Worm (Caenorhabditis elegans) whole organism, mixed stage, embryonic: ENCODE results near the gene F38H4.5.

ENCODE experiments used
- M03D4.4 ChIP-seq: sonication (generic microtip); optimal IDR thresholded peaks from 2 replicates; lab custom pipeline; 2017; ENCODE audit warnings: mild to moderate bottlenecking, missing genetic modification characterization, missing compliant biosample characterization
- bed-3 ChIP-seq: fragments of 200-800 bp; sonication (Bioruptor generic); optimal IDR thresholded peaks from 3 replicates; lab custom pipeline; 2018; ENCODE audit warnings: mild to moderate bottlenecking, missing genetic modification characterization, moderate library complexity, missing compliant biosample characterization
- blmp-1 ChIP-seq: fragments of 150-350 bp; optimal IDR thresholded peaks from 2 replicates; lab custom pipeline; 2014; ENCODE audit warnings: missing biosample characterization, missing genetic modification characterization
- ceh-39 ChIP-seq: fragments of 150-350 bp; optimal IDR thresholded peaks from 2 replicates; lab custom pipeline; 2014; ENCODE audit warnings: missing biosample characterization, missing genetic modification characterization
- ceh-43 ChIP-seq: fragments of 200-800 bp; sonication (Bioruptor generic); optimal IDR thresholded peaks from 2 replicates; lab custom pipeline; 2018; ENCODE audit warnings: mild to moderate bottlenecking, missing genetic modification characterization, moderate library complexity, missing compliant biosample characterization
- ceh-83 ChIP-seq: fragments of 200-800 bp; sonication (Bioruptor generic); optimal IDR thresholded peaks from 2 replicates; lab custom pipeline; 2018; ENCODE audit warnings: mild to moderate bottlenecking, missing genetic modification characterization, missing compliant biosample characterization
- ces-1 ChIP-seq: fragments of 150-350 bp; optimal IDR thresholded peaks from 2 replicates; lab custom pipeline; 2014; ENCODE audit warnings: missing biosample characterization, missing genetic modification reagents, missing genetic modification characterization
- cnd-1 ChIP-seq: fragments of 200-800 bp; sonication (Bioruptor generic); optimal IDR thresholded peaks from 2 replicates; lab custom pipeline; 2018; ENCODE audit warnings: mild to moderate bottlenecking, missing genetic modification characterization, missing compliant biosample characterization
- drap-1 ChIP-seq: fragments of 200-800 bp; sonication (Bioruptor generic); optimal IDR thresholded peaks from 3 replicates; lab custom pipeline; 2018; ENCODE audit warnings: mild to moderate bottlenecking, missing genetic modification characterization, missing compliant biosample characterization
- elt-1 ChIP-seq: sonication (generic microtip); optimal IDR thresholded peaks from 2 replicates; lab custom pipeline; 2017; ENCODE audit warnings: missing genetic modification characterization, mild to moderate bottlenecking, missing compliant biosample characterization, antibody characterized with exemption, moderate library complexity, borderline replicate concordance; ENCODE audit not compliant: insufficient read depth
- elt-3 ChIP-seq: fragments of 150-350 bp; optimal IDR thresholded peaks from 2 replicates; lab custom pipeline; 2014; ENCODE audit warnings: missing biosample characterization, missing genetic modification characterization
- flh-1 ChIP-seq: fragments of 200-800 bp; sonication (Bioruptor generic); optimal IDR thresholded peaks from 2 replicates; lab custom pipeline; 2018; ENCODE audit warnings: mild to moderate bottlenecking, missing genetic modification characterization, moderate library complexity, missing compliant biosample characterization
- ham-2 ChIP-seq: fragments of 200-800 bp; sonication (Bioruptor generic); optimal IDR thresholded peaks from 2 replicates; lab custom pipeline; 2018; ENCODE audit warnings: mild to moderate bottlenecking, missing genetic modification characterization, missing compliant biosample characterization
- hlh-1 ChIP-seq: fragments of 150-350 bp; optimal IDR thresholded peaks from 2 replicates; lab custom pipeline; 2014; ENCODE audit warnings: missing biosample characterization, missing genetic modification reagents, missing genetic modification characterization
- lin-13 ChIP-seq: fragments of 150-350 bp; optimal IDR thresholded peaks from 2 replicates; lab custom pipeline; 2014; ENCODE audit warnings: missing biosample characterization, missing genetic modification characterization
- lin-32 ChIP-seq: fragments of 200-800 bp; sonication (Bioruptor generic); optimal IDR thresholded peaks from 2 replicates; lab custom pipeline; 2018; ENCODE audit warnings: mild to moderate bottlenecking, missing genetic modification characterization, missing compliant biosample characterization
- lsy-2 ChIP-seq: fragments of 150-350 bp; optimal IDR thresholded peaks from 2 replicates; lab custom pipeline; 2014; ENCODE audit warnings: missing biosample characterization, missing genetic modification characterization
- mab-5 ChIP-seq: fragments of 150-350 bp; optimal IDR thresholded peaks from 2 replicates; lab custom pipeline; 2014; ENCODE audit warnings: missing biosample characterization, missing genetic modification characterization
- mls-2 ChIP-seq: sonication (generic microtip); optimal IDR thresholded peaks from 2 replicates; lab custom pipeline; 2016; ENCODE audit warnings: mild to moderate bottlenecking, missing genetic modification characterization, moderate library complexity, missing compliant biosample characterization
- nhr-2 ChIP-seq: fragments of 150-350 bp; optimal IDR thresholded peaks from 2 replicates; lab custom pipeline; 2014; ENCODE audit warnings: missing biosample characterization, missing genetic modification characterization
- nhr-28 ChIP-seq: fragments of 150-350 bp; optimal IDR thresholded peaks from 2 replicates; lab custom pipeline; 2014; ENCODE audit warnings: missing biosample characterization, missing genetic modification characterization
- pha-4 ChIP-seq: fragments of 150-350 bp; optimal IDR thresholded peaks from 2 replicates; lab custom pipeline; 2018; ENCODE audit warnings: missing biosample characterization, missing genetic modification reagents, missing genetic modification characterization
- sem-2 ChIP-seq: fragments of 200-800 bp; sonication (Bioruptor generic); optimal IDR thresholded peaks from 2 replicates; lab custom pipeline; 2018; ENCODE audit warnings: mild to moderate bottlenecking, missing genetic modification characterization, missing compliant biosample characterization
- snpc-4 ChIP-seq: fragments of 150-350 bp; optimal IDR thresholded peaks from 2 replicates; lab custom pipeline; 2014; ENCODE audit warnings: missing biosample characterization, missing genetic modification characterization
- sptf-1 ChIP-seq: sonication (generic microtip); optimal IDR thresholded peaks from 2 replicates; lab custom pipeline; 2017; ENCODE audit warnings: mild to moderate bottlenecking, missing genetic modification characterization, moderate library complexity, missing compliant biosample characterization
- unc-120 ChIP-seq: sonication (generic microtip); optimal IDR thresholded peaks from 2 replicates; lab custom pipeline; 2017; ENCODE audit warnings: missing genetic modification characterization, missing compliant biosample characterization; ENCODE audit not compliant: poor library complexity, severe bottlenecking
- unc-62 ChIP-seq: fragments of 150-350 bp; optimal IDR thresholded peaks from 2 replicates; lab custom pipeline; 2014; ENCODE audit warnings: missing biosample characterization, missing genetic modification reagents, missing genetic modification characterization
- zip-8 ChIP-seq: fragments of 150-350 bp; optimal IDR thresholded peaks from 2 replicates; lab custom pipeline; 2014; ENCODE audit warnings: missing biosample characterization, missing genetic modification characterization

Gene F38H4.5

DNA sequence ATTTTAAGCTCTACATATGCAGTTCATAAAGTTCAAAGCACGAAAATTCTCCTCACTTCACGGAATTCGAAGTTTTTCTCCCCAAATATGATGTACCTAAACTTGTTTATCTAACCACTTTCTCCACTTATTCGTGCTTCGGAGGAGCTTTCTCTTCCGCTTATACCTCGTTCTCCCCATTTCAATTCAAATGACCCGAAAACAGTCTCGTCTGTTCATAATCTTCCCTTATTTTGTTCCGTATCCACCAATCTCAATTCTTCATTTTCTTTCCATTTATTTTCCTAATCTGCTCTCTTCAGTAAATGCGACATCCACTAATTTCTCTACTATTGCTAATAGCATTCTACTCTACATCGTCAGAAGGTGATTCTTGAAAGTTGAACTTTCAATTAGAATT, 33.3 kb downstream of the F38H4.5 start, which contains the start of gene let-653:
let-653 (plus strand) TSS at position 301 of the 400 bp plus-strand sequence.
- TF ChIP-seq nhr-28 (tag; lab: Kevin White, UChicago): no peak
- TF ChIP-seq zip-8: no peak
- TF ChIP-seq ceh-39 (tag; lab: Kevin White, UChicago): no peak
- no peak for TF ChIP-seq lin-32
- TF ChIP-seq pha-4: no peak
- peak; percentile 27 for TF ChIP-seq blmp-1

- TF ChIP-seq M03D4.4 (tag; lab: Kevin White, UChicago) (no peak), lin-13 (tag; lab: Kevin White, UChicago) (no peak), ceh-39 (tag; lab: Kevin White, UChicago) (no peak), cnd-1 (tag; lab: Kevin White, UChicago) (no peak), ham-2 (GFP tag; lab: Kevin White, UChicago) (no peak), sem-2 (no peak), ceh-83 (GFP tag; lab: Kevin White, UChicago) (no peak), nhr-2 (tag; lab: Kevin White, UChicago) (no peak), blmp-1 (no peak), drap-1 (GFP tag; lab: Kevin White, UChicago) (no peak), ces-1 (GFP tag; lab: Kevin White, UChicago) (no peak), zip-8 (no peak), unc-120 (tag; lab: Kevin White, UChicago) (no peak)
Observed at ce11 chrIV:11892545-11892944, 40.6 kb downstream of the F38H4.5 start.

DNA sequence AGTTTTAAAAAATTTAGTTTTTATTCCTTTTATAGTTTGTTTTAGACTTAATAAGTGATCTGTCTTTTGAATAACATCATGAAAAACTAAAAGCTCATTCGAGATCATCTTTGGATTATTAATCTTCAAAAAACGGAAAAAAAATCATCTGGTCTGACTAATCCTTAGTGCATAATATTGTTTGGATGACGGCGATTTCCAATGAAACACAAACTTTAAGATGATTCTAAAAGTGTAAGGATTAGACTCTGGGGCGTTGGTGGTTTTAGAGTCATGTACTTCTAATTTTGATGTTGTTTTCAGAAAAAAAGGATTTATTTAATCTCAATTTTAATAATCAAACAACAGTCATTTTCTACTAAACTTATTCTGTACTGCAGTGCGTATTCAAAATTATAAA, 41.4 kb downstream of the F38H4.5 start:
- no peak for TF ChIP-seq lin-32
- no peak for TF ChIP-seq elt-3 (tag; lab: Kevin White, UChicago)
- TF ChIP-seq nhr-28 (tag; lab: Kevin White, UChicago): no peak
- no peak for TF ChIP-seq cnd-1 (tag; lab: Kevin White, UChicago)
- no peak for TF ChIP-seq mab-5 (tag; lab: Kevin White, UChicago)
- no peak for TF ChIP-seq elt-1 (tag; lab: Kevin White, UChicago)
- no peak for TF ChIP-seq flh-1 (GFP tag; lab: Kevin White, UChicago)
- TF ChIP-seq snpc-4 (tag; lab: Kevin White, UChicago): no peak
- no peak for TF ChIP-seq pha-4
- TF ChIP-seq nhr-2 (tag; lab: Kevin White, UChicago): no peak
- TF ChIP-seq ceh-43 (GFP tag; lab: Kevin White, UChicago): no peak
- no peak for TF ChIP-seq bed-3 (GFP tag; lab: Kevin White, UChicago)
- TF ChIP-seq mls-2: no peak
- TF ChIP-seq ces-1 (GFP tag; lab: Kevin White, UChicago): no peak
- no peak for TF ChIP-seq blmp-1
- no peak for TF ChIP-seq unc-120 (tag; lab: Kevin White, UChicago)
- no peak for TF ChIP-seq lsy-2 (tag; lab: Kevin White, UChicago)

ce11 chrIV:11897710-11898109, 45.7 kb downstream of the F38H4.5 start:
- TF ChIP-seq ceh-83 (GFP tag; lab: Kevin White, UChicago): no peak
- TF ChIP-seq zip-8: no peak
- no peak for TF ChIP-seq hlh-1 (tag; lab: Kevin White, UChicago)
- TF ChIP-seq sptf-1 (tag; lab: Kevin White, UChicago): no peak
- TF ChIP-seq flh-1 (GFP tag; lab: Kevin White, UChicago): no peak
- TF ChIP-seq lin-13 (tag; lab: Kevin White, UChicago): no peak
- no peak for TF ChIP-seq cnd-1 (tag; lab: Kevin White, UChicago)

DNA sequence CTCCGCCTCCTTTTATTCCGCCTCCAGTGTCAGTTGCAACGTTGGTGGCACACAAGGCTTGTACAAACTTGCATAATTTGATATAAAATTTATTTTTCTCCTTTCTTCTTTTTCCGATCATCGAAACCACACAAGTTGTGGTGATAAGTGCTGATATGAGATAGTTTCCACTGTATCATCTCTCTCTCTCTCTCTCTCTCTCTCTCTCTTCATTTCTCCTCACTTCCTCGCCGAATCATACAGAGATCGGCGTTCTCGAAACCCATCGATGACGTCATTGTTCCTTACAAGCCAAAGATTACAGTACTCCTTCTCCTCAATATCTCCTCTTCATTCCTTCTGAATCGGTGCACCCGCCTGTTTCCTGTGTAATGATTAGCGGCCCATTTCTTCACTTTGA, 47.4 kb downstream of the F38H4.5 start, which contains the start of gene nhr-43:
nhr-43 (plus strand) TSS at position 233 of the 400 bp plus-strand sequence.
- TF ChIP-seq unc-62 (no peak), ham-2 (GFP tag; lab: Kevin White, UChicago) (peak; percentile 12)

- TF ChIP-seq elt-1 (tag; lab: Kevin White, UChicago) (peak; percentile 66), M03D4.4 (tag; lab: Kevin White, UChicago) (no peak)
Observed at ce11 chrIV:11900399-11900798, 48.4 kb downstream of the F38H4.5 start.
